Fruit fly (Drosophila melanogaster) whole organism, pupa: Measurements from ENCODE around the gene prt.
A peak's percentile ranks its signal among the peaks of the same experiment; 100 is the strongest.

Experiments used
- CG12605 ChIP-seq: fragments of 200-800 bp; sonication (Bioruptor generic); IDR thresholded peaks from 2 replicates; pipeline ENCODE4 v1.3.6; 2022; ENCODE audit warnings: missing biosample characterization, missing genetic modification characterization
- CG13204 ChIP-seq: fragments of 200-800 bp; sonication (Bioruptor generic); optimal IDR thresholded peaks from 2 replicates; lab custom pipeline; 2018; ENCODE audit warnings: missing biosample characterization, mild to moderate bottlenecking, missing genetic modification characterization, moderate library complexity
- CG14655 ChIP-seq: fragments of 200-800 bp; sonication (Bioruptor generic); optimal IDR thresholded peaks from 3 replicates; lab custom pipeline; 2017; ENCODE audit warnings: mild to moderate bottlenecking, missing biosample characterization, missing genetic modification reagents, missing genetic modification characterization
- CG17806 ChIP-seq: fragments of 200-800 bp; sonication (Bioruptor generic); optimal IDR thresholded peaks from 2 replicates; lab custom pipeline; 2018; ENCODE audit warnings: missing biosample characterization, mild to moderate bottlenecking, missing genetic modification characterization, moderate library complexity
- CG34367 ChIP-seq: fragments of 200-800 bp; sonication (Bioruptor generic); optimal IDR thresholded peaks from 2 replicates; lab custom pipeline; 2018; ENCODE audit warnings: missing biosample characterization, mild to moderate bottlenecking, missing genetic modification characterization
- CG4496 ChIP-seq: fragments of 200-800 bp; sonication (Bioruptor generic); IDR thresholded peaks from 3 replicates; pipeline ENCODE4 v1.3.6; 2022; ENCODE audit warnings: missing biosample characterization, missing genetic modification characterization
- CG8159 ChIP-seq: fragments of 200-800 bp; sonication (Bioruptor generic); optimal IDR thresholded peaks from 3 replicates; lab custom pipeline; 2018; ENCODE audit warnings: missing biosample characterization, mild to moderate bottlenecking, missing genetic modification characterization, moderate library complexity
- CG8301 ChIP-seq: fragments of 200-800 bp; sonication (Bioruptor generic); optimal IDR thresholded peaks from 2 replicates; lab custom pipeline; 2018; ENCODE audit warnings: missing biosample characterization, mild to moderate bottlenecking, missing genetic modification characterization
- EcR ChIP-seq: fragments of 200-800 bp; sonication (Bioruptor generic); optimal IDR thresholded peaks from 3 replicates; lab custom pipeline; 2019; ENCODE audit warnings: missing biosample characterization, missing genetic modification characterization, mild to moderate bottlenecking, moderate library complexity, missing genetic modification reagents
- Pif1A ChIP-seq: fragments of 200-800 bp; sonication (Bioruptor generic); optimal IDR thresholded peaks from 3 replicates; lab custom pipeline; 2016; ENCODE audit warnings: missing biosample characterization, missing genetic modification characterization
- Pif1B ChIP-seq: fragments of 200-800 bp; sonication (Bioruptor generic); optimal IDR thresholded peaks from 3 replicates; lab custom pipeline; 2016; ENCODE audit warnings: missing biosample characterization, missing genetic modification characterization
- Snoo ChIP-seq: fragments of 200-800 bp; sonication (Bioruptor generic); optimal IDR thresholded peaks from 3 replicates; lab custom pipeline; 2017; ENCODE audit warnings: missing biosample characterization, mild to moderate bottlenecking, missing genetic modification characterization, inconsistent platforms
- fd96Ca ChIP-seq: fragments of 200-800 bp; sonication (Bioruptor generic); IDR thresholded peaks from 3 replicates; pipeline ENCODE4 v1.3.6; 2022; ENCODE audit warnings: missing biosample characterization, missing genetic modification characterization
- gl ChIP-seq: fragments of 200-800 bp; sonication (Bioruptor generic); optimal IDR thresholded peaks from 2 replicates; lab custom pipeline; 2018; ENCODE audit warnings: missing biosample characterization, mild to moderate bottlenecking, missing genetic modification characterization
- rn ChIP-seq: fragments of 200-800 bp; sonication (Bioruptor generic); IDR thresholded peaks from 2 replicates; pipeline ENCODE4 v1.3.6; 2022; ENCODE audit warnings: missing biosample characterization, missing genetic modification characterization

The prt gene

dm6 chr3R:23652525-23653108 is 46.2 kb downstream of the prt start:
- no peak for TF ChIP-seq rn (GFP tag; lab: Robert Waterston, UW)
- no peak for TF ChIP-seq CG14655 (GFP tag; lab: Kevin White, UChicago)
- TF ChIP-seq CG17806 (tag; lab: Kevin White, UChicago) = no peak
- TF ChIP-seq Snoo (tag; lab: Kevin White, UChicago) = peak; percentile 40
- TF ChIP-seq CG13204 (GFP tag; lab: Kevin White, UChicago) = no peak
- TF ChIP-seq CG34367 (tag; lab: Kevin White, UChicago) = no peak
- TF ChIP-seq CG4496 (GFP tag; lab: Robert Waterston, UW) = peak; percentile 31; the same call in 1 of the 3 replicates
- no peak for TF ChIP-seq CG12605 (GFP tag; lab: Robert Waterston, UW)
- TF ChIP-seq EcR = no peak
- peak; percentile 12 for TF ChIP-seq Pif1A (GFP tag; lab: Kevin White, UChicago)
- TF ChIP-seq, all 21 proteins: peak for 3

dm6 chr3R:23649831-23650230 is 49.0 kb downstream of the prt start:
- TF ChIP-seq CG8159 = no peak
- TF ChIP-seq EcR = no peak
- no peak for TF ChIP-seq gl (tag; lab: Kevin White, UChicago)
- no peak for TF ChIP-seq CG17806 (tag; lab: Kevin White, UChicago)
- TF ChIP-seq fd96Ca (GFP tag; lab: Robert Waterston, UW) = no peak
- TF ChIP-seq Pif1B (GFP tag; lab: Kevin White, UChicago) = no peak
- TF ChIP-seq Snoo (tag; lab: Kevin White, UChicago) = no peak
- TF ChIP-seq CG8301 (tag; lab: Kevin White, UChicago) = no peak
- no peak for TF ChIP-seq Pif1A (GFP tag; lab: Kevin White, UChicago)
- TF ChIP-seq rn (GFP tag; lab: Robert Waterston, UW) = no peak
- TF ChIP-seq, all 21 proteins: peak for 0
